Worm (Caenorhabditis elegans) whole organism, L1 larva: ENCODE results near the gene col-78.

Source experiments
- fkh-10 ChIP-seq: sonication (generic microtip); optimal IDR thresholded peaks from 2 replicates; lab custom pipeline; 2017; ENCODE audit warnings: missing biosample characterization, missing genetic modification reagents, missing genetic modification characterization
- nhr-85 ChIP-seq: sonication (generic microtip); peaks from one replicate; lab custom pipeline; 2016; ENCODE audit warnings: missing genetic modification characterization, inconsistent platforms, missing compliant biosample characterization
- snpc-4 ChIP-seq: fragments of 150-350 bp; optimal IDR thresholded peaks from 2 replicates; lab custom pipeline; 2014; ENCODE audit warnings: missing biosample characterization, missing genetic modification characterization
- swsn-7 ChIP-seq: sonication (generic microtip); optimal IDR thresholded peaks from 2 replicates; lab custom pipeline; 2016; ENCODE audit warnings: missing genetic modification characterization, missing compliant biosample characterization

ce11 chrII:9161023-9161422 is 8.7 kb downstream of the col-78 start, which contains the start of gene rhy-1:
- no peak for TF ChIP-seq snpc-4 (tag; lab: Kevin White, UChicago)
- TF ChIP-seq nhr-85 = peak; percentile 75
- TF ChIP-seq fkh-10 (GFP tag; lab: Kevin White, UChicago) = no peak
- TF ChIP-seq swsn-7 (tag; lab: Kevin White, UChicago) = no peak
